Worm (Caenorhabditis elegans) whole organism, L4/young adult: Measurements from ENCODE around the gene nhr-282.
"Not testable (repeated sequence)": the region's sequence is repeated elsewhere in the genome, so short reads cannot be mapped to it uniquely, and the experiment has no call there.

Experiments used
- W03F9.2 ChIP-seq: fragments of 150-350 bp; optimal IDR thresholded peaks from 2 replicates; lab custom pipeline; 2014; ENCODE audit warnings: missing biosample characterization, missing genetic modification characterization
- dao-5 ChIP-seq: sonication (generic microtip); optimal IDR thresholded peaks from 2 replicates; lab custom pipeline; 2016; ENCODE audit warnings: missing genotype, missing genetic modification characterization, moderate library complexity, missing compliant biosample characterization
- him-1 ChIP-seq: sonication (generic microtip); optimal IDR thresholded peaks from 2 replicates; lab custom pipeline; 2016; ENCODE audit warnings: missing genotype, missing genetic modification reagents, missing genetic modification characterization, missing compliant biosample characterization

The nhr-282 gene

ce11 chrV:15811982-15812381, at the start of gene nhr-282:
Gene nhr-282, plus strand, starts transcription at chrV:15812282.
- TF ChIP-seq dao-5 (tag; lab: Kevin White, UChicago); him-1 (tag; lab: Kevin White, UChicago); W03F9.2: not testable (repeated sequence)

DNA sequence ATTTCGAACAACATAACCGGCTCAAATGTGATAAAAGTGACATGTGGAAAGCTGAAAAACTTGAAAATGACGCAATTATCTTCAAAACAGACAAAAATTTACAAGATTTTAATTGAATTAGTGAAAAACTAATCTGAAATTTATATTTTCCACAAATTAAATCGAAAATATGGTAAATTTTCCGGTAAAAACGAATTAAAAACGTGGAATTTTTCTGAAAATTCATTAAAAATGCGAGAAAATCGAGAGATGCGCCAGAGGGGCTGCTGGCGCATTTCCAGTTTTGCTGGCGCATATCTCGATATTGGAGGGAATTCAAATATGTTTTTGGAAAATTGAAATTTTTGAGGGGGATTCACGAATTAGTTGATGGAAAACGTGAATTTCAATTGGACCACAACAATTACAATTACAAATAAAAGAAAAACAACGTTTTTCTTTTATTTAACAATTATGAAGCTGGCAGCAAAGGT, 45.9 kb upstream of the nhr-282 start, which contains the start of the genes haf-3 and F57A10.2:
TSS of gene haf-3 (minus strand) at position 51 of the 473 bp plus-strand sequence.
TSS of gene F57A10.2 (plus strand) at position 454 of the 473 bp plus-strand sequence.
- peak; percentile 47 for TF ChIP-seq him-1 (tag; lab: Kevin White, UChicago)
- no peak for TF ChIP-seq dao-5 (tag; lab: Kevin White, UChicago)
- peak; percentile 95 for TF ChIP-seq W03F9.2

- TF ChIP-seq W03F9.2 = no peak
These were observed 43.0 kb upstream of the nhr-282 start, which contains the start of gene F57A10.4 for ce11 chrV:15769072-15769471. Gene F57A10.4, plus strand, starts transcription at chrV:15769438.

DNA sequence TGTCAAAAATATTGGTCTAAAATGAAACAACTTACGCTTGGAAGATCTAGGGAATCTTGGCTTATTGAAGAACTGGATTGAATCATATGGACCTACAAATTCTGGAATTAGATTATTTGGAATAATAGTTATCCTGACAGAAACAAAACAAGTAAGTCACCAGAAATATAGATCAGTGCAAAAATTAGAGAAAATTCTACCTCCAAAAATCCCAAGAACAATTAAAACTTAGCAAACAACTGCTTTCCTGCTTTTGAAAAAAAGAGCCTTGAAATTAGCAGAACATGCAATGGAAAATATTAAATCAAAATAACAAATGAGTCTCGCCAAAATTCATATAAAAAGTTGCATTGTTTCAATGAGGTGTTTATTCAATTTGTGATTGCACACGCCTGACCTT, 38.9 kb upstream of the nhr-282 start, which contains the start of gene nhr-60:
TSS of gene nhr-60 (minus strand) at position 101 of the 400 bp plus-strand sequence.
- TF ChIP-seq dao-5 (tag; lab: Kevin White, UChicago) (no peak), W03F9.2 (no peak), him-1 (tag; lab: Kevin White, UChicago) (no peak)

DNA sequence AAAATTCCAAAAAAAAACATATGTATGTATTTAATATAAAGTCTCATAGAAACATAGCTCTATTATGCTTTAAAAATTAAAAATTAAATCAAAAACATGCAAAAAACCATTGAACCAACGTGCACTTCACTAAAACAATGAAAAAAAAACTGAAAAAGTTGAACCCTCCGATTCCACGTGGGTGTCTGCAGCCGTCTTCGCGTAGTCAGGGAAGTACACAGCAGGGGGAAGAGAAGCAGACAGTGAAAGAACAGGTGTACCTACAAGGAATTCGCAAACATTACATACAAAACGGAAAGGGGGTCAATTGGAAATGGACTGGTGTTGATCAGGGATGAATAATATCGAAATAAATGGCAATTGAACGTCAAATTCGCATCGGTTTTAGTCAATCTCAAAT, 38.1 kb upstream of the nhr-282 start:
- TF ChIP-seq dao-5 (tag; lab: Kevin White, UChicago) (no peak), him-1 (tag; lab: Kevin White, UChicago) (no peak), W03F9.2 (no peak)

ce11 chrV:15776651-15777050, 35.4 kb upstream of the nhr-282 start, which contains the start of gene nhr-283:
Gene nhr-283, minus strand, starts transcription at chrV:15776751.
- no peak for TF ChIP-seq dao-5 (tag; lab: Kevin White, UChicago)
- no peak for TF ChIP-seq W03F9.2
- TF ChIP-seq him-1 (tag; lab: Kevin White, UChicago) = no peak

ce11 chrV:15779128-15779729, 32.9 kb upstream of the nhr-282 start, which contains the start of the genes nhr-285 and irld-52:
Gene nhr-285, minus strand, starts transcription at chrV:15779228.
Gene irld-52, plus strand, starts transcription at chrV:15779679.
- no peak for TF ChIP-seq dao-5 (tag; lab: Kevin White, UChicago)
- no peak for TF ChIP-seq W03F9.2
- TF ChIP-seq him-1 (tag; lab: Kevin White, UChicago) = no peak

ce11 chrV:15781086-15781485, 31.0 kb upstream of the nhr-282 start, which contains the start of gene T26E4.2:
Gene T26E4.2, plus strand, starts transcription at chrV:15781386.
- TF ChIP-seq him-1 (tag; lab: Kevin White, UChicago) = no peak
- no peak for TF ChIP-seq dao-5 (tag; lab: Kevin White, UChicago)
- TF ChIP-seq W03F9.2 = no peak

DNA sequence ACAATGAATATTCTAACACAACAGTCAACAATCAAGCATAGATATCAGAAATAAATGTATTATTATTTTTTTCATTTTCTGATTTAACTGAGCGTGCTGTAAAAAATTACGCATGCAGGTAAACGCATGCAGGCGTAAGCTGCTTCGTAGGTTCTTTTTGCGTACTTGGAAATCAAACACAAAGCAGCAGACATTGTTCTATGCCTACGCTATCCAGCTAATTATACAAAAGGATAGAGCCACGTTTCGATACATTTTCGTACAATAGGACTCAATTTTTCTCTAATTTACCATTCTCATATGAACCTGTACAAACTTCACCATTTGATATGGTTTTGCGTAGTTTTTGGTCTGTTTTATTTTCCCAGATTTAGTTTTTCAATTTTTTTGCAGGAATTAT, 29.6 kb upstream of the nhr-282 start, which contains the start of gene T26E4.3:
TSS of gene T26E4.3 (plus strand) at position 301 of the 400 bp plus-strand sequence.
- TF ChIP-seq him-1 (tag; lab: Kevin White, UChicago) = no peak
- no peak for TF ChIP-seq dao-5 (tag; lab: Kevin White, UChicago)
- no peak for TF ChIP-seq W03F9.2

DNA sequence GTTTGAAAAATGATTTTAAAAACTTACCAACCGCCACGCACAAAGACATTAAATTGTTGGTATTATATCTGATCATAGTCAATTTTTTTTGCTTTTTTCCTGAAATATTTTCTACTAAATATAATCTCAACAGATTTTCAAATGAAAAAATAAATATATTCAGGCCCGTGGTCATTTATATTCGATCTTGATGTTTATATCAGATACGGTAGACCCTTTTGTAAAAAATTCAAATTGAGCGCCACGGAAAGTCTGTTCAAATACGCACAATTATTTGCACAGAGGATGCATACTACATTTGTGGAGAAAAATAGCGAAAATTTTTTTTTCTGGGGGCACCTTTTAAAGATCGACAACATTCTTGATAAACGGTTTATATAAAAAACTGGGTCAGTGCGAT, 19.7 kb upstream of the nhr-282 start, which contains the start of gene T26E4.4:
TSS of gene T26E4.4 (minus strand) at position 101 of the 400 bp plus-strand sequence.
- TF ChIP-seq dao-5 (tag; lab: Kevin White, UChicago) (no peak), him-1 (tag; lab: Kevin White, UChicago) (no peak), W03F9.2 (no peak)

- TF ChIP-seq him-1 (tag; lab: Kevin White, UChicago) = no peak
- TF ChIP-seq dao-5 (tag; lab: Kevin White, UChicago) = no peak
- TF ChIP-seq W03F9.2 = no peak
These were observed 18.8 kb upstream of the nhr-282 start, which contains the start of gene T26E4.7 for ce11 chrV:15793270-15793669. Gene T26E4.7, plus strand, starts transcription at chrV:15793570.

ce11 chrV:15796087-15796486, 16.0 kb upstream of the nhr-282 start, which contains the start of gene nhr-223:
Gene nhr-223, plus strand, starts transcription at chrV:15796387.
- TF ChIP-seq W03F9.2 = no peak
- no peak for TF ChIP-seq him-1 (tag; lab: Kevin White, UChicago)
- no peak for TF ChIP-seq dao-5 (tag; lab: Kevin White, UChicago)

ce11 chrV:15798108-15798507, 14.0 kb upstream of the nhr-282 start, which contains the start of gene T26E4.10:
Gene T26E4.10, minus strand, starts transcription at chrV:15798208.
- TF ChIP-seq dao-5 (tag; lab: Kevin White, UChicago) (no peak), him-1 (tag; lab: Kevin White, UChicago) (no peak), W03F9.2 (no peak)

- TF ChIP-seq dao-5 (tag; lab: Kevin White, UChicago); him-1 (tag; lab: Kevin White, UChicago); W03F9.2: not testable (repeated sequence)
These were observed 9.5 kb upstream of the nhr-282 start, which contains the start of gene T26E4.9 for ce11 chrV:15802623-15803022. Gene T26E4.9, minus strand, starts transcription at chrV:15802723.
